Worm (Caenorhabditis elegans) whole organism, late embryonic: ENCODE results near the gene srg-24.

Experiments used
- dve-1 ChIP-seq: sonication (generic microtip); optimal IDR thresholded peaks from 2 replicates; lab custom pipeline; 2017; ENCODE audit warnings: antibody characterized with exemption, mild to moderate bottlenecking, missing genetic modification characterization, missing compliant biosample characterization
- zip-5 ChIP-seq: sonication (generic microtip); optimal IDR thresholded peaks from 2 replicates; lab custom pipeline; 2016; ENCODE audit warnings: missing genetic modification characterization, missing compliant biosample characterization

The srg-24 gene

DNA sequence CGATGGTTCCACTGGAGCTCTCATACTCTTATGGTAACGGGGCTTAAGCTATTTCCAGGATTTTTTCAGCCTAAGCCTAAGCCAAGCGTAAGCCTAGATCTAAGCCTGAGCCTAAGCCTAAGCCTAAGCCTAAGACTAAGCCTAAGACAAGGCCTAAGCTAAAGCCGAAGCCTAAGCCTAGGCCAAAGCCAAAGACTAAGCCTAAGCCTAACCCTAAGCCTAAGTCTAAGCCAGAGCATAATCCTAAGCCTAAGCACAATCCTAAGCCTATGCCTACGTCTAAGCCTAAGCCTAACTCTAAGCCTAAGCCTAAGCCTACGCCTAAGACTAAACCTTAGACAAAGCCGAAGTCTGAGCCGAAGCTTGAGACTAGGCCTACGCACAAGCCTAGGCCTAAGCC lies 51.5 kb downstream of the srg-24 start:
- TF ChIP-seq zip-5 (no peak), dve-1 (peak; percentile 62)
